Worm (Caenorhabditis elegans) whole organism, L3 larva: ENCODE results near the gene C27A2.8.

Experiments used
- egl-27 ChIP-seq: sonication (generic microtip); optimal IDR thresholded peaks from 4 replicates; lab custom pipeline; 2017; ENCODE audit warnings: missing biosample characterization, missing genetic modification reagents, missing genetic modification characterization
- nhr-12 ChIP-seq: fragments of 150-350 bp; optimal IDR thresholded peaks from 2 replicates; lab custom pipeline; 2014; ENCODE audit warnings: missing biosample characterization, missing genetic modification characterization
- pha-4 ChIP-seq: fragments of 150-350 bp; optimal IDR thresholded peaks from 2 replicates; lab custom pipeline; 2014; ENCODE audit warnings: missing biosample characterization, missing genetic modification reagents, missing genetic modification characterization
- unc-62 ChIP-seq: fragments of 150-350 bp; sonication (generic microtip); optimal IDR thresholded peaks from 4 replicates; lab custom pipeline; 2014; ENCODE audit warnings: missing biosample characterization, missing genetic modification reagents, missing genetic modification characterization

ce11 chrII:5061794-5062368 lies 6.0 kb downstream of the C27A2.8 start, which contains the start of gene smc-5:
- TF ChIP-seq nhr-12 (no peak), egl-27 (tag; lab: Kevin White, UChicago) (no peak), unc-62 (no peak), pha-4 (no peak)
